Fruit fly (Drosophila melanogaster) whole organism, embryonic: ENCODE measurements around the gene CG7227.

Source experiments
- Ada2b ChIP-seq: fragments of 200-800 bp; sonication (Bioruptor generic); IDR thresholded peaks from 2 replicates; pipeline ENCODE4 v1.3.6; 2022; ENCODE audit warnings: missing biosample characterization, missing genetic modification characterization
- B-H1 ChIP-seq: fragments of 200-800 bp; sonication (Bioruptor generic); IDR thresholded peaks from 3 replicates; pipeline ENCODE4 v1.3.6; 2022; ENCODE audit warnings: missing biosample characterization, missing genetic modification characterization
- Blimp-1 ChIP-seq: fragments of 200-800 bp; sonication (Bioruptor generic); optimal IDR thresholded peaks from 3 replicates; lab custom pipeline; 2018; ENCODE audit warnings: missing biosample characterization, missing genetic modification characterization, mild to moderate bottlenecking, moderate library complexity, missing genetic modification reagents
- CG11560 ChIP-seq: fragments of 200-800 bp; sonication (Bioruptor generic); IDR thresholded peaks from 3 replicates; pipeline ENCODE4 v1.3.6; 2022; ENCODE audit warnings: missing biosample characterization, missing genetic modification characterization
- CG11695 ChIP-seq: fragments of 200-800 bp; sonication (Bioruptor generic); IDR thresholded peaks from 3 replicates; pipeline ENCODE4 v1.3.6; 2022; ENCODE audit warnings: missing biosample characterization, missing genetic modification characterization
- CG12236 ChIP-seq: fragments of 200-800 bp; sonication (Bioruptor generic); optimal IDR thresholded peaks from 2 replicates; lab custom pipeline; 2016; ENCODE audit warnings: missing biosample characterization, missing genetic modification characterization
- CG12769 ChIP-seq: fragments of 200-800 bp; sonication (Bioruptor generic); optimal IDR thresholded peaks from 2 replicates; lab custom pipeline; 2019; ENCODE audit warnings: missing biosample characterization, mild to moderate bottlenecking, missing genetic modification characterization, moderate library complexity
- CG15514 ChIP-seq: fragments of 200-800 bp; sonication (Bioruptor generic); optimal IDR thresholded peaks from 3 replicates; lab custom pipeline; 2017; ENCODE audit warnings: missing biosample characterization, missing genetic modification characterization, mild to moderate bottlenecking, moderate library complexity, missing genetic modification reagents
- CG1602 ChIP-seq: fragments of 200-800 bp; sonication (Bioruptor generic); optimal IDR thresholded peaks from 3 replicates; lab custom pipeline; 2016; ENCODE audit warnings: missing biosample characterization, missing genetic modification characterization
- CG16779 ChIP-seq: fragments of 200-800 bp; sonication (Bioruptor generic); IDR thresholded peaks from 2 replicates; pipeline ENCODE4 v1.3.6; 2022; ENCODE audit warnings: missing biosample characterization, missing genetic modification characterization
- CG16815 ChIP-seq: fragments of 200-800 bp; sonication (Bioruptor generic); optimal IDR thresholded peaks from 3 replicates; lab custom pipeline; 2017; ENCODE audit warnings: missing biosample characterization, mild to moderate bottlenecking, missing genetic modification characterization
- CG1832 ChIP-seq: fragments of 200-800 bp; sonication (Bioruptor generic); optimal IDR thresholded peaks from 2 replicates; lab custom pipeline; 2017; ENCODE audit warnings: missing biosample characterization, mild to moderate bottlenecking, missing genetic modification characterization, inconsistent platforms
- CG3281 ChIP-seq: fragments of 200-800 bp; sonication (Bioruptor generic); optimal IDR thresholded peaks from 3 replicates; lab custom pipeline; 2017; ENCODE audit warnings: missing biosample characterization, mild to moderate bottlenecking, missing genetic modification characterization
- CG3847 ChIP-seq: fragments of 200-800 bp; sonication (Bioruptor generic); IDR thresholded peaks from 2 replicates; pipeline ENCODE4 v1.3.6; 2022; ENCODE audit warnings: missing biosample characterization, missing genetic modification characterization
- CG6791 ChIP-seq: fragments of 200-800 bp; sonication (Bioruptor generic); IDR thresholded peaks from 3 replicates; pipeline ENCODE4 v1.3.6; 2022; ENCODE audit warnings: missing biosample characterization, missing genetic modification characterization; ENCODE audit not compliant: partially characterized antibody
- CG7839 ChIP-seq: fragments of 200-800 bp; sonication (Bioruptor generic); optimal IDR thresholded peaks from 3 replicates; lab custom pipeline; 2018; ENCODE audit warnings: missing biosample characterization, mild to moderate bottlenecking, missing genetic modification characterization, moderate library complexity
- CG9817 ChIP-seq: fragments of 200-800 bp; sonication (Bioruptor generic); optimal IDR thresholded peaks from 2 replicates; lab custom pipeline; 2018; ENCODE audit warnings: missing biosample characterization, mild to moderate bottlenecking, missing genetic modification characterization, moderate library complexity
- Dip3 ChIP-seq: fragments of 200-800 bp; sonication (Bioruptor generic); optimal IDR thresholded peaks from 3 replicates; lab custom pipeline; 2016; ENCODE audit warnings: missing biosample characterization, missing genetic modification characterization
- Doc2 ChIP-seq: fragments of 200-800 bp; sonication (Bioruptor generic); IDR thresholded peaks from 2 replicates; pipeline ENCODE4 v1.3.6; 2022; ENCODE audit warnings: missing biosample characterization, missing genetic modification characterization
- Ets97D ChIP-seq: fragments of 200-800 bp; sonication (Bioruptor generic); optimal IDR thresholded peaks from 3 replicates; lab custom pipeline; 2016; ENCODE audit warnings: missing biosample characterization, missing genetic modification characterization
- Fer3 ChIP-seq: fragments of 200-800 bp; sonication (Bioruptor generic); optimal IDR thresholded peaks from 2 replicates; lab custom pipeline; 2018; ENCODE audit warnings: missing biosample characterization, mild to moderate bottlenecking, missing genetic modification characterization, moderate library complexity
- HLH54F ChIP-seq: fragments of 200-800 bp; sonication (Bioruptor generic); optimal IDR thresholded peaks from 3 replicates; lab custom pipeline; 2016; ENCODE audit warnings: missing biosample characterization, missing genetic modification characterization
- Hsf ChIP-seq: fragments of 200-800 bp; sonication (Bioruptor generic); optimal IDR thresholded peaks from 3 replicates; lab custom pipeline; 2016; ENCODE audit warnings: missing biosample characterization, missing genetic modification characterization
- Med ChIP-seq: fragments of 200-800 bp; sonication (Bioruptor generic); peaks from one replicate; lab custom pipeline; 2016; ENCODE audit warnings: missing biosample characterization, missing genetic modification characterization, mild to moderate bottlenecking, inconsistent platforms, moderate library complexity
- Pdp1 ChIP-seq, 2 experiments: fragments of 200-800 bp; sonication (Bioruptor generic); optimal IDR thresholded peaks; 3 replicates each; lab custom pipeline; 2016; ENCODE audit warnings: missing biosample characterization in 2 of 2, missing genetic modification characterization in 2 of 2, mild to moderate bottlenecking in 1 of 2, moderate library complexity in 1 of 2
- Ssrp ChIP-seq: fragments of 200-800 bp; sonication (Bioruptor generic); optimal IDR thresholded peaks from 2 replicates; lab custom pipeline; 2018; ENCODE audit warnings: missing biosample characterization, mild to moderate bottlenecking, missing genetic modification characterization, moderate library complexity
- Vsx1 ChIP-seq: fragments of 200-800 bp; sonication (Bioruptor generic); optimal IDR thresholded peaks from 2 replicates; lab custom pipeline; 2017; ENCODE audit warnings: missing biosample characterization, mild to moderate bottlenecking, missing genetic modification characterization, missing genetic modification reagents
- al ChIP-seq: fragments of 200-800 bp; sonication (Bioruptor generic); IDR thresholded peaks from 2 replicates; pipeline ENCODE4 v1.3.6; 2022; ENCODE audit warnings: missing biosample characterization, missing genetic modification characterization
- bowl ChIP-seq: fragments of 200-800 bp; sonication (Bioruptor generic); IDR thresholded peaks from 2 replicates; pipeline ENCODE4 v1.3.6; 2022; ENCODE audit warnings: missing biosample characterization, missing genetic modification characterization
- bsh ChIP-seq, 2 experiments: fragments of 200-800 bp; sonication (Bioruptor generic); optimal IDR thresholded peaks; 2 replicates each; lab custom pipeline; 2017 to 2018; ENCODE audit warnings: mild to moderate bottlenecking in 2 of 2, missing biosample characterization in 2 of 2, missing genetic modification characterization in 2 of 2, moderate library complexity in 1 of 2
- dm ChIP-seq: fragments of 200-800 bp; sonication (Bioruptor generic); optimal IDR thresholded peaks from 3 replicates; lab custom pipeline; 2016; ENCODE audit warnings: missing biosample characterization, missing genetic modification characterization
- ewg ChIP-seq: fragments of 200-800 bp; sonication (Bioruptor generic); optimal IDR thresholded peaks from 3 replicates; lab custom pipeline; 2017; ENCODE audit warnings: mild to moderate bottlenecking, missing biosample characterization, missing genetic modification reagents, missing genetic modification characterization
- gem ChIP-seq: fragments of 200-800 bp; sonication (Bioruptor generic); optimal IDR thresholded peaks from 2 replicates; lab custom pipeline; 2019; ENCODE audit warnings: missing biosample characterization, mild to moderate bottlenecking, missing genetic modification characterization, moderate library complexity
- grau ChIP-seq: fragments of 200-800 bp; optimal IDR thresholded peaks from 3 replicates; lab custom pipeline; 2019; ENCODE audit warnings: missing biosample characterization, mild to moderate bottlenecking, missing genetic modification characterization, moderate library complexity
- gro ChIP-seq: fragments of 200-800 bp; sonication (Bioruptor generic); optimal IDR thresholded peaks from 2 replicates; lab custom pipeline; 2016; ENCODE audit warnings: missing biosample characterization, missing genetic modification characterization
- her ChIP-seq: fragments of 200-800 bp; sonication (Bioruptor generic); optimal IDR thresholded peaks from 2 replicates; lab custom pipeline; 2016; ENCODE audit warnings: missing biosample characterization, missing genetic modification characterization
- klu ChIP-seq: fragments of 200-800 bp; sonication (Bioruptor generic); IDR thresholded peaks from 2 replicates; pipeline ENCODE4 v1.3.6; 2022; ENCODE audit warnings: missing biosample characterization, missing genetic modification characterization
- lab ChIP-seq: fragments of 200-800 bp; sonication (Bioruptor generic); optimal IDR thresholded peaks from 3 replicates; lab custom pipeline; 2017; ENCODE audit warnings: missing biosample characterization, missing genetic modification characterization, mild to moderate bottlenecking, moderate library complexity, missing genetic modification reagents
- lmd ChIP-seq: fragments of 200-800 bp; sonication (Bioruptor generic); IDR thresholded peaks from 2 replicates; pipeline ENCODE4 v1.3.6; 2022; ENCODE audit warnings: missing biosample characterization, missing genetic modification characterization
- luna ChIP-seq: fragments of 200-800 bp; sonication (Bioruptor generic); optimal IDR thresholded peaks from 2 replicates; lab custom pipeline; 2016; ENCODE audit warnings: missing biosample characterization, missing genetic modification characterization
- oc ChIP-seq: fragments of 200-800 bp; sonication (Bioruptor generic); optimal IDR thresholded peaks from 2 replicates; lab custom pipeline; 2018; ENCODE audit warnings: missing biosample characterization, mild to moderate bottlenecking, missing genetic modification characterization, moderate library complexity
- odd ChIP-seq: fragments of 200-800 bp; sonication (Bioruptor generic); optimal IDR thresholded peaks from 2 replicates; lab custom pipeline; 2017; ENCODE audit warnings: missing biosample characterization, mild to moderate bottlenecking, missing genetic modification characterization
- otp ChIP-seq: fragments of 200-800 bp; sonication (Bioruptor generic); IDR thresholded peaks from 3 replicates; pipeline ENCODE4, ENCODE4 v1.3.6; 2022; ENCODE audit warnings: missing biosample characterization, missing genetic modification characterization
- rib ChIP-seq: fragments of 200-800 bp; sonication (Bioruptor generic); IDR thresholded peaks from 2 replicates; pipeline ENCODE4 v1.3.6; 2022; ENCODE audit warnings: missing biosample characterization, missing genetic modification characterization
- row ChIP-seq: fragments of 200-800 bp; sonication (Bioruptor generic); IDR thresholded peaks from 3 replicates; pipeline ENCODE4 v1.3.6; 2022; ENCODE audit warnings: missing biosample characterization, missing genetic modification characterization
- sc ChIP-seq, 3 experiments: fragments of >200 bp in 2 of 3; fragments of 200-800 bp in 1 of 3; sonication (Bioruptor generic) in 1 of 3; optimal IDR thresholded peaks; 2 replicates in 2 of 3; 3 replicates in 1 of 3; lab custom pipeline; 2017; ENCODE audit warnings: mild to moderate bottlenecking in 1 of 3, missing biosample characterization in 1 of 3, missing genetic modification characterization in 1 of 3, missing genetic modification reagents in 1 of 3
- schlank ChIP-seq: fragments of 200-800 bp; sonication (Bioruptor generic); optimal IDR thresholded peaks from 2 replicates; lab custom pipeline; 2018; ENCODE audit warnings: missing biosample characterization, mild to moderate bottlenecking, missing genetic modification characterization
- slou ChIP-seq: fragments of 200-800 bp; sonication (Bioruptor generic); optimal IDR thresholded peaks from 3 replicates; lab custom pipeline; 2016; ENCODE audit warnings: missing biosample characterization, missing genetic modification characterization
- unc-4 ChIP-seq: fragments of 200-800 bp; sonication (Bioruptor generic); IDR thresholded peaks from 2 replicates; pipeline ENCODE4 v1.3.6; 2022; ENCODE audit warnings: missing biosample characterization, missing genetic modification characterization; ENCODE audit not compliant: partially characterized antibody
- vfl ChIP-seq: fragments of 200-800 bp; sonication (Bioruptor generic); optimal IDR thresholded peaks from 2 replicates; lab custom pipeline; 2016; ENCODE audit warnings: missing biosample characterization, missing genetic modification characterization

The CG7227 gene

dm6 chr2L:8000578-8001040, 2.7 kb upstream of the CG7227 start (continued):
- TF ChIP-seq CG11560 (tag; lab: Robert Waterston, UW) (peak; percentile 53; the same call in 1 of the 3 replicates), CG15514 (peak; percentile 46), CG12769 (tag; lab: Kevin White, UChicago) (peak; percentile 53), Hsf (GFP tag; lab: Kevin White, UChicago) (peak; percentile 20), Ssrp (tag; lab: Kevin White, UChicago) (no peak), CG7839 (tag; lab: Kevin White, UChicago) (peak; percentile 26), B-H1 (no peak), bowl (GFP tag; lab: Robert Waterston, UW) (no peak), grau (tag; lab: Kevin White, UChicago) (peak; percentile 49), Fer3 (tag; lab: Kevin White, UChicago) (peak; percentile 27), CG16779 (GFP tag; lab: Robert Waterston, UW) (no peak), gem (tag; lab: Kevin White, UChicago) (peak; percentile 7), rib (GFP tag; lab: Robert Waterston, UW) (no peak), lmd (GFP tag; lab: Robert Waterston, UW) (peak; percentile 36; the same call in 1 of the 2 replicates), Doc2 (GFP tag; lab: Robert Waterston, UW) (no peak), CG6791 (GFP tag; lab: Robert Waterston, UW) (0 out of 3 replicates have a peak, but pooled peaks have one; percentile 36), Ets97D (GFP tag; lab: Kevin White, UChicago) (no peak), al (peak; percentile 59), vfl (GFP tag; lab: Kevin White, UChicago) (peak; percentile 7), Vsx1 (GFP tag; lab: Kevin White, UChicago) (no peak), row (peak; percentile 12; the same call in 1 of the 3 replicates), Pdp1 (GFP tag; optimal IDR thresholded peaks at IDR 0.05; lab: Kevin White, UChicago) (peak; percentile 12 to 20), oc (tag; lab: Kevin White, UChicago) (no peak), odd (no peak), CG3847 (GFP tag; lab: Robert Waterston, UW) (peak; percentile 47), Blimp-1 (no peak), Dip3 (GFP tag; lab: Kevin White, UChicago) (peak; percentile 42), ewg (GFP tag; lab: Kevin White, UChicago) (peak; percentile 65), schlank (peak; percentile 40), gro (GFP tag; lab: Kevin White, UChicago) (peak; percentile 68), HLH54F (GFP tag; lab: Kevin White, UChicago) (peak; percentile 45), klu (no peak), CG1832 (GFP tag; lab: Kevin White, UChicago) (no peak), CG16815 (GFP tag; lab: Kevin White, UChicago) (peak; percentile 53), Med (GFP tag; lab: Kevin White, UChicago) (peak; percentile 82), CG12236 (no peak), CG11695 (GFP tag; lab: Robert Waterston, UW) (no peak), CG1602 (no peak), dm (GFP tag; lab: Kevin White, UChicago) (no peak), slou (GFP tag; lab: Kevin White, UChicago) (no peak), CG9817 (peak; percentile 5), lab (GFP tag; lab: Kevin White, UChicago) (peak; percentile 63), otp (GFP tag; lab: Robert Waterston, UW) (no peak), sc (optimal IDR thresholded peaks at IDR 0.05; lab: Kevin White, UChicago) (no peak), sc (GFP tag; optimal IDR thresholded peaks at IDR 0.05; lab: Kevin White, UChicago) (no peak), her (GFP tag; lab: Kevin White, UChicago) (peak; percentile 49), CG3281 (peak; percentile 61), luna (GFP tag; lab: Kevin White, UChicago) (no peak), Ada2b (no peak), unc-4 (GFP tag; lab: Robert Waterston, UW) (no peak), bsh (GFP tag; optimal IDR thresholded peaks at IDR 0.05; lab: Kevin White, UChicago) (peak in 1 of 2 experiments; percentile 96)
